Worm (Caenorhabditis elegans): ENCODE results near the gene F37A4.5.

- no peak for TF ChIP-seq pha-4 (tag; optimal IDR thresholded peaks at IDR 0.05)
- TF ChIP-seq nhr-28 (tag; optimal IDR thresholded peaks at IDR 0.05): no peak
- no peak for TF ChIP-seq snpc-4 (tag; optimal IDR thresholded peaks at IDR 0.05)
- TF ChIP-seq lsy-2 (tag; optimal IDR thresholded peaks at IDR 0.05): no peak
- no peak for TF ChIP-seq lin-13 (tag; optimal IDR thresholded peaks at IDR 0.05)
- TF ChIP-seq nhr-12 (tag; optimal IDR thresholded peaks at IDR 0.05): no peak
- no peak for TF ChIP-seq drap-1 (GFP tag; optimal IDR thresholded peaks at IDR 0.05)
- no peak for TF ChIP-seq unc-62 (GFP tag; optimal IDR thresholded peaks at IDR 0.05)
Observed at ce11 chrIII:6670737-6671242, 40.9 kb upstream of the F37A4.5 start.
